Worm (Caenorhabditis elegans) whole organism, L4 larva: Measurements from ENCODE around the gene btb-20.

Experiments used
- Y75B8A.6 ChIP-seq: fragments of 200-800 bp; sonication (Bioruptor generic); IDR thresholded peaks from 2 replicates; pipeline ENCODE4 v1.3.6; 2022; ENCODE audit warnings: missing genetic modification reagents, missing genetic modification characterization, missing compliant biosample characterization
- ZK546.5 ChIP-seq, 2 experiments: sonication (generic microtip); optimal IDR thresholded peaks; 2 replicates each; lab custom pipeline; 2017; ENCODE audit warnings: missing biosample characterization in 2 of 2, missing genetic modification characterization in 2 of 2
- pha-4 ChIP-seq, 2 experiments: fragments of 150-350 bp in 1 of 2; fragments of 200-800 bp in 1 of 2; sonication (Bioruptor generic) in 1 of 2; IDR thresholded peaks in 1 of 2; optimal IDR thresholded peaks in 1 of 2; 2 replicates each; pipeline versions ENCODE4 v1.3.6 to Lab custom; 2014 to 2022; ENCODE audit warnings: missing genetic modification characterization in 2 of 2, missing genetic modification reagents in 2 of 2, missing biosample characterization in 1 of 2, missing compliant biosample characterization in 1 of 2
- zfp-2 ChIP-seq: sonication (generic microtip); optimal IDR thresholded peaks from 2 replicates; lab custom pipeline; 2016; ENCODE audit warnings: mild to moderate bottlenecking, missing genetic modification characterization, missing compliant biosample characterization

ce11 chrII:14483813-14484212 is 39.5 kb downstream of the btb-20 start:
- TF ChIP-seq Y75B8A.6 (GFP tag; lab: Robert Waterston, UW) (no peak), pha-4 (GFP tag; IDR thresholded peaks at IDR 0.05; lab: Robert Waterston, UW) (no peak), pha-4 (tag; optimal IDR thresholded peaks at IDR 0.05; lab: Kevin White, UChicago) (no peak), zfp-2 (tag; lab: Kevin White, UChicago) (no peak), ZK546.5 (tag; optimal IDR thresholded peaks at IDR 0.05; lab: Kevin White, UChicago) (no peak)
